Fruit fly (Drosophila melanogaster) whole organism, pupa: ENCODE results near the gene Snmp2.

Source experiments
- CG10348 ChIP-seq: fragments of 200-800 bp; sonication (Bioruptor generic); IDR thresholded peaks from 2 replicates; pipeline ENCODE4 v1.3.6; 2022; ENCODE audit warnings: missing biosample characterization, missing genetic modification characterization
- CG12605 ChIP-seq: fragments of 200-800 bp; sonication (Bioruptor generic); IDR thresholded peaks from 2 replicates; pipeline ENCODE4 v1.3.6; 2022; ENCODE audit warnings: missing biosample characterization, missing genetic modification characterization
- CG13204 ChIP-seq: fragments of 200-800 bp; sonication (Bioruptor generic); optimal IDR thresholded peaks from 2 replicates; lab custom pipeline; 2018; ENCODE audit warnings: missing biosample characterization, mild to moderate bottlenecking, missing genetic modification characterization, moderate library complexity
- CG14655 ChIP-seq: fragments of 200-800 bp; sonication (Bioruptor generic); optimal IDR thresholded peaks from 3 replicates; lab custom pipeline; 2017; ENCODE audit warnings: mild to moderate bottlenecking, missing biosample characterization, missing genetic modification reagents, missing genetic modification characterization
- CG15710 ChIP-seq: fragments of 200-800 bp; sonication (Bioruptor generic); optimal IDR thresholded peaks from 2 replicates; lab custom pipeline; 2018; ENCODE audit warnings: missing biosample characterization, mild to moderate bottlenecking, missing genetic modification characterization, moderate library complexity
- CG17806 ChIP-seq: fragments of 200-800 bp; sonication (Bioruptor generic); optimal IDR thresholded peaks from 2 replicates; lab custom pipeline; 2018; ENCODE audit warnings: missing biosample characterization, mild to moderate bottlenecking, missing genetic modification characterization, moderate library complexity
- CG32121 ChIP-seq: fragments of 200-800 bp; sonication (Bioruptor generic); IDR thresholded peaks from 2 replicates; pipeline ENCODE4 v1.3.6; 2022; ENCODE audit warnings: missing biosample characterization, missing genetic modification characterization
- CG34367 ChIP-seq: fragments of 200-800 bp; sonication (Bioruptor generic); optimal IDR thresholded peaks from 2 replicates; lab custom pipeline; 2018; ENCODE audit warnings: missing biosample characterization, mild to moderate bottlenecking, missing genetic modification characterization
- CG4496 ChIP-seq: fragments of 200-800 bp; sonication (Bioruptor generic); IDR thresholded peaks from 3 replicates; pipeline ENCODE4 v1.3.6; 2022; ENCODE audit warnings: missing biosample characterization, missing genetic modification characterization
- CG8159 ChIP-seq: fragments of 200-800 bp; sonication (Bioruptor generic); optimal IDR thresholded peaks from 3 replicates; lab custom pipeline; 2018; ENCODE audit warnings: missing biosample characterization, mild to moderate bottlenecking, missing genetic modification characterization, moderate library complexity
- CG8301 ChIP-seq: fragments of 200-800 bp; sonication (Bioruptor generic); optimal IDR thresholded peaks from 2 replicates; lab custom pipeline; 2018; ENCODE audit warnings: missing biosample characterization, mild to moderate bottlenecking, missing genetic modification characterization
- CG9948 ChIP-seq: fragments of 200-800 bp; sonication (Bioruptor generic); optimal IDR thresholded peaks from 2 replicates; lab custom pipeline; 2018; ENCODE audit warnings: missing biosample characterization, mild to moderate bottlenecking, missing genetic modification characterization, moderate library complexity
- D1 ChIP-seq: fragments of 200-800 bp; sonication (Bioruptor generic); optimal IDR thresholded peaks from 2 replicates; lab custom pipeline; 2018; ENCODE audit warnings: missing biosample characterization, mild to moderate bottlenecking, missing genetic modification characterization, moderate library complexity
- EcR ChIP-seq: fragments of 200-800 bp; sonication (Bioruptor generic); optimal IDR thresholded peaks from 3 replicates; lab custom pipeline; 2019; ENCODE audit warnings: missing biosample characterization, missing genetic modification characterization, mild to moderate bottlenecking, moderate library complexity, missing genetic modification reagents
- Ets98B ChIP-seq: fragments of 200-800 bp; sonication (Bioruptor generic); IDR thresholded peaks from 2 replicates; pipeline ENCODE4 v1.3.6; 2022; ENCODE audit warnings: missing biosample characterization, missing genetic modification characterization
- Pif1A ChIP-seq: fragments of 200-800 bp; sonication (Bioruptor generic); optimal IDR thresholded peaks from 3 replicates; lab custom pipeline; 2016; ENCODE audit warnings: missing biosample characterization, missing genetic modification characterization
- Pif1B ChIP-seq: fragments of 200-800 bp; sonication (Bioruptor generic); optimal IDR thresholded peaks from 3 replicates; lab custom pipeline; 2016; ENCODE audit warnings: missing biosample characterization, missing genetic modification characterization
- Snoo ChIP-seq: fragments of 200-800 bp; sonication (Bioruptor generic); optimal IDR thresholded peaks from 3 replicates; lab custom pipeline; 2017; ENCODE audit warnings: missing biosample characterization, mild to moderate bottlenecking, missing genetic modification characterization, inconsistent platforms
- fd96Ca ChIP-seq: fragments of 200-800 bp; sonication (Bioruptor generic); IDR thresholded peaks from 3 replicates; pipeline ENCODE4 v1.3.6; 2022; ENCODE audit warnings: missing biosample characterization, missing genetic modification characterization
- gl ChIP-seq: fragments of 200-800 bp; sonication (Bioruptor generic); optimal IDR thresholded peaks from 2 replicates; lab custom pipeline; 2018; ENCODE audit warnings: missing biosample characterization, mild to moderate bottlenecking, missing genetic modification characterization
- rn ChIP-seq: fragments of 200-800 bp; sonication (Bioruptor generic); IDR thresholded peaks from 2 replicates; pipeline ENCODE4 v1.3.6; 2022; ENCODE audit warnings: missing biosample characterization, missing genetic modification characterization

The Snmp2 gene

dm6 chr3L:7742941-7743340, at the start of gene Snmp2:
Snmp2 (minus strand) TSS chr3L:7743041.
- no peak for TF ChIP-seq gl (tag; lab: Kevin White, UChicago)
- no peak for TF ChIP-seq CG15710
- TF ChIP-seq CG17806 (tag; lab: Kevin White, UChicago), result no peak
- TF ChIP-seq Ets98B (GFP tag; lab: Robert Waterston, UW), result no peak
- no peak for TF ChIP-seq CG4496
- no peak for TF ChIP-seq CG32121
- TF ChIP-seq CG8159 (tag; lab: Kevin White, UChicago), result no peak
- no peak for TF ChIP-seq CG34367
- TF ChIP-seq fd96Ca (GFP tag; lab: Robert Waterston, UW), result no peak
- TF ChIP-seq rn (GFP tag; lab: Robert Waterston, UW), result no peak
- no peak for TF ChIP-seq CG9948 (tag; lab: Kevin White, UChicago)
- TF ChIP-seq Pif1B, result no peak
- TF ChIP-seq D1, result no peak
- no peak for TF ChIP-seq CG10348
- TF ChIP-seq CG8301 (tag; lab: Kevin White, UChicago), result no peak

- TF ChIP-seq CG4496 (0 out of 3 replicates have a peak, but pooled peaks have one; percentile 22), Snoo (peak; percentile 63), Ets98B (GFP tag; lab: Robert Waterston, UW) (peak; percentile 40; the same call in 1 of the 2 replicates), Pif1A (GFP tag; lab: Kevin White, UChicago) (peak; percentile 20), CG32121 (peak; percentile 36; the same call in 1 of the 2 replicates), fd96Ca (GFP tag; lab: Robert Waterston, UW) (peak; percentile 44; the same call in 1 of the 3 replicates), CG13204 (GFP tag; lab: Kevin White, UChicago) (no peak), CG12605 (no peak)
Measured at dm6 chr3L:7792249-7792648, 49.4 kb upstream of the Snmp2 start.

- TF ChIP-seq CG32121 (peak; percentile 43; the same call in 1 of the 2 replicates), CG4496 (no peak), CG12605 (peak; percentile 31; the same call in 1 of the 2 replicates), Ets98B (GFP tag; lab: Robert Waterston, UW) (0 out of 2 replicates have a peak, but pooled peaks have one; percentile 18)
Measured at dm6 chr3L:7790224-7790623, 47.4 kb upstream of the Snmp2 start.

- TF ChIP-seq CG17806 (tag; lab: Kevin White, UChicago) (no peak), CG12605 (peak; percentile 9; the same call in 1 of the 2 replicates), fd96Ca (GFP tag; lab: Robert Waterston, UW) (peak; percentile 46; the same call in 1 of the 3 replicates)
Measured at dm6 chr3L:7787788-7788406, 45.1 kb upstream of the Snmp2 start.

dm6 chr3L:7786989-7787388, 44.1 kb upstream of the Snmp2 start:
- TF ChIP-seq CG15710 (no peak), CG14655 (GFP tag; lab: Kevin White, UChicago) (no peak), CG17806 (tag; lab: Kevin White, UChicago) (no peak), gl (tag; lab: Kevin White, UChicago) (no peak), Ets98B (GFP tag; lab: Robert Waterston, UW) (no peak), CG32121 (no peak), CG34367 (no peak), CG8301 (tag; lab: Kevin White, UChicago) (no peak), CG4496 (no peak)

dm6 chr3L:7786263-7786662, 43.4 kb upstream of the Snmp2 start:
- TF ChIP-seq Ets98B (GFP tag; lab: Robert Waterston, UW) (no peak), EcR (GFP tag; lab: Kevin White, UChicago) (no peak), CG32121 (no peak), rn (GFP tag; lab: Robert Waterston, UW) (no peak), CG13204 (GFP tag; lab: Kevin White, UChicago) (no peak), gl (tag; lab: Kevin White, UChicago) (no peak), fd96Ca (GFP tag; lab: Robert Waterston, UW) (no peak), CG9948 (tag; lab: Kevin White, UChicago) (no peak), CG17806 (tag; lab: Kevin White, UChicago) (no peak), CG4496 (no peak), CG10348 (no peak), CG8159 (tag; lab: Kevin White, UChicago) (no peak), CG12605 (no peak)

- TF ChIP-seq fd96Ca (GFP tag; lab: Robert Waterston, UW), result no peak; the same call in 2 of the 3 replicates
- TF ChIP-seq CG12605, result peak; percentile 69
- TF ChIP-seq CG10348, result peak; percentile 36; the same call in 1 of the 2 replicates
- TF ChIP-seq CG14655 (GFP tag; lab: Kevin White, UChicago), result no peak
- TF ChIP-seq CG34367, result no peak
- peak; percentile 32; the same call in 1 of the 2 replicates for TF ChIP-seq rn (GFP tag; lab: Robert Waterston, UW)
- no peak for TF ChIP-seq D1
- TF ChIP-seq CG4496, result peak; percentile 85
- no peak for TF ChIP-seq CG9948 (tag; lab: Kevin White, UChicago)
- peak; percentile 44 for TF ChIP-seq CG8301 (tag; lab: Kevin White, UChicago)
- peak; percentile 43 for TF ChIP-seq CG17806 (tag; lab: Kevin White, UChicago)
- TF ChIP-seq CG13204 (GFP tag; lab: Kevin White, UChicago), result no peak
- TF ChIP-seq Ets98B (GFP tag; lab: Robert Waterston, UW), result peak; percentile 77
- no peak for TF ChIP-seq EcR (GFP tag; lab: Kevin White, UChicago)
- TF ChIP-seq Pif1B, result peak; percentile 28
- TF ChIP-seq CG8159 (tag; lab: Kevin White, UChicago), result no peak
- TF ChIP-seq CG32121, result peak; percentile 86
- no peak for TF ChIP-seq gl (tag; lab: Kevin White, UChicago)
- peak; percentile 59 for TF ChIP-seq Snoo
- TF ChIP-seq Pif1A (GFP tag; lab: Kevin White, UChicago), result peak; percentile 55
Measured at dm6 chr3L:7783383-7783782, 40.5 kb upstream of the Snmp2 start.
